Fruit fly (Drosophila melanogaster): Measurements from ENCODE around the gene UQCR-14L.

Gene UQCR-14L

dm6 chr3R:28293748-28294147 lies at the start of gene UQCR-14L:
TSS of gene UQCR-14L (plus strand) at chr3R:28294048.
- TF ChIP-seq Myc (optimal IDR thresholded peaks at IDR 0.05) (no peak), h (optimal IDR thresholded peaks at IDR 0.05) (no peak), Sin3A (optimal IDR thresholded peaks at IDR 0.05) (no peak), insv (optimal IDR thresholded peaks at IDR 0.05) (no peak), ttk (optimal IDR thresholded peaks at IDR 0.05) (no peak), psq (optimal IDR thresholded peaks at IDR 0.05) (no peak)

DNA sequence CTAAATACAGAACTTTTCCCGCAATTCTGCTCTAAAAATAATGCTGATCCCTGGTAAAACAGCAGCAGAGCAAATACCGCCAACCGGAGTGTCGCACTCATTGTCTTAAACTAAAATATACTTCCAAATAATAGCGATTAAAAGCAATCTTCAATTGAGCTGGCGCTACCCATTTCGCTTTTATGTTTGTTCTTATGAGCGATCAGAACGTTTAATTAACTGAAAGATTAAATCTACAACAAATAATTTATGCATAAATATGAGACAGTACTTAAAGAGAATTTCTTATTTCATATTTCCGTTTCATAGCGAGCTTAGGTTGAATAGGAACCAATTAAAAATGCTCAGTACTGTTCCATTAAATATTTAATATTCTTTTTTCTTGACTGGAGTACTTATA lies 30.3 kb upstream of the UQCR-14L start, which contains the start of gene CG43125:
Gene CG43125, minus strand, starts transcription at position 101 of the 400 bp plus-strand sequence.
- TF ChIP-seq ttk (optimal IDR thresholded peaks at IDR 0.05) (no peak), insv (optimal IDR thresholded peaks at IDR 0.05) (no peak), Myc (optimal IDR thresholded peaks at IDR 0.05) (no peak), h (optimal IDR thresholded peaks at IDR 0.05) (no peak), Sin3A (optimal IDR thresholded peaks at IDR 0.05) (no peak), psq (optimal IDR thresholded peaks at IDR 0.05) (no peak)

- TF ChIP-seq insv (optimal IDR thresholded peaks at IDR 0.05) (no peak), ttk (optimal IDR thresholded peaks at IDR 0.05) (no peak), Sin3A (optimal IDR thresholded peaks at IDR 0.05) (no peak), psq (optimal IDR thresholded peaks at IDR 0.05) (no peak), h (optimal IDR thresholded peaks at IDR 0.05) (no peak), Myc (optimal IDR thresholded peaks at IDR 0.05) (no peak)
These were observed 29.2 kb upstream of the UQCR-14L start, which contains the start of gene CG43124 for dm6 chr3R:28264673-28265072. TSS of gene CG43124 (minus strand) at chr3R:28264773.

- no peak for TF ChIP-seq h (optimal IDR thresholded peaks at IDR 0.05)
- TF ChIP-seq ttk (optimal IDR thresholded peaks at IDR 0.05): no peak
- no peak for TF ChIP-seq Sin3A (optimal IDR thresholded peaks at IDR 0.05)
- TF ChIP-seq Myc (optimal IDR thresholded peaks at IDR 0.05): no peak
- TF ChIP-seq psq (optimal IDR thresholded peaks at IDR 0.05): no peak
- no peak for TF ChIP-seq insv (optimal IDR thresholded peaks at IDR 0.05)
These were observed 11.6 kb upstream of the UQCR-14L start, which contains the start of gene CG34436 for dm6 chr3R:28282280-28282679. TSS of gene CG34436 (plus strand) at chr3R:28282580.

- no peak for TF ChIP-seq Sin3A (optimal IDR thresholded peaks at IDR 0.05)
- TF ChIP-seq h (optimal IDR thresholded peaks at IDR 0.05): no peak
- TF ChIP-seq Myc (optimal IDR thresholded peaks at IDR 0.05): no peak
- TF ChIP-seq ttk (optimal IDR thresholded peaks at IDR 0.05): no peak
- TF ChIP-seq psq (optimal IDR thresholded peaks at IDR 0.05): no peak
- no peak for TF ChIP-seq insv (optimal IDR thresholded peaks at IDR 0.05)
These were observed 10.4 kb upstream of the UQCR-14L start, which contains the start of gene CG34437 for dm6 chr3R:28283419-28283818. TSS of gene CG34437 (plus strand) at chr3R:28283719.

DNA sequence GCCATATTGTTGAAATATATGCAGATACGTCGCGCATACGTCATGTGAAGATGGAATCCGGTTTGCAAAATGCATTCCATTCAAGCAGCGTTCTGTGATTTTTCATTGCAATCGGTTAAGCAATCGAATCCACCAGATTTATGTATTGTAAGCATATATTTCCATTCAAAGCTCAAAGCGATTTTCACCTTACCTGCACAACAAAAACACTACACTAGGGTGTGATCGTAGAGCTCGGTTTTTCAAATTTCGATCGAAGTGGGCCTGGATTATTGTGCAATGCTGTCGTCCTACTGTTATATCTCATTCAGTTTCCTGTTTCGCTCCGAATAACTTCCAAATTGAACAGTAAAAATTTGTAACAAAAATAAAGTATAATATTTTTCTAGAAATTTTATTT lies 2.8 kb upstream of the UQCR-14L start, which contains the start of gene Mst98Ca:
Gene Mst98Ca, plus strand, starts transcription at position 301 of the 400 bp plus-strand sequence.
- TF ChIP-seq h (optimal IDR thresholded peaks at IDR 0.05) (no peak), insv (optimal IDR thresholded peaks at IDR 0.05) (no peak), psq (optimal IDR thresholded peaks at IDR 0.05) (no peak), Myc (optimal IDR thresholded peaks at IDR 0.05) (no peak), ttk (optimal IDR thresholded peaks at IDR 0.05) (no peak), Sin3A (optimal IDR thresholded peaks at IDR 0.05) (no peak)

DNA sequence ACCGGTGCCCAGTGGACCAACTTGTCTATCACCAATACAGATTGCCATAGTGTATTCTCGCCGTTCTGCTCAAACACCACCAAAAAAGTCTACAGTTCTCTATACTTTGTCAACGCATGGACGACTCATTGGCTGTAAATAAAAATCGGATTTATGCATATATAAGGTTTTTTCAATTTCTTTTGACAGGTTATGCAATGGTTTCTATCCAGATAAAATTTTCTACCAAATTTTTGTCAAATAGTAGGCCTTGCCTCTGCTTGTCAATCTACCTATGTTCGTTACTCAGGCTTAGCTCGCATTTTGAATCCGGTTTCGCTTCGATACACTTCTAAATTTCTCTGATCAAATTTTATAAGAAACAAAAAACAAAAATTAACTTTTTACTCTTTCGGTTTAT lies 1.4 kb upstream of the UQCR-14L start, which contains the start of gene Mst98Cb:
Gene Mst98Cb, plus strand, starts transcription at position 301 of the 400 bp plus-strand sequence.
- TF ChIP-seq insv (optimal IDR thresholded peaks at IDR 0.05): no peak
- TF ChIP-seq Sin3A (optimal IDR thresholded peaks at IDR 0.05): no peak
- TF ChIP-seq Myc (optimal IDR thresholded peaks at IDR 0.05): no peak
- TF ChIP-seq ttk (optimal IDR thresholded peaks at IDR 0.05): no peak
- no peak for TF ChIP-seq psq (optimal IDR thresholded peaks at IDR 0.05)
- no peak for TF ChIP-seq h (optimal IDR thresholded peaks at IDR 0.05)

- TF ChIP-seq psq (optimal IDR thresholded peaks at IDR 0.05) (no peak), Sin3A (optimal IDR thresholded peaks at IDR 0.05) (no peak)
These were observed 3.7 kb downstream of the UQCR-14L start for dm6 chr3R:28297513-28297912.

DNA sequence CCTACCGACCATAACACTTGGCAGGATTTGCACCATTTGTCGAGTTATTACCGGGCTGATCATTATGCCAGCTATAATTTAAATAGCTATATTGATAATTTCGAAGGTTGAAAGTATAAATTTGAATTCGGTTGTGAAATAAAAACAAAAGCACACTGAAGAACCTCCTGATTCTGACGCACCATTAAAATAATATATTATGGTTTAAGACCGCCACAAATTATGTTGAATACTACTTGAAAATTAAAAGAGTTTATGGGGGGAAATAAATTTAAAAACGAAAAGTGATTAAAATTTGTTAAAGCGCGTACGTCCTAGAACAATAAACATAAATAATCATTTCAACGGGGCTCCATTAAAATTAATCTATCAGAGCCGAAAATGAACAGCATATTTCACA lies 10.7 kb downstream of the UQCR-14L start, which contains the start of gene CG12516:
Gene CG12516, minus strand, starts transcription at position 101 of the 400 bp plus-strand sequence.
- TF ChIP-seq insv (optimal IDR thresholded peaks at IDR 0.05) (no peak), Sin3A (optimal IDR thresholded peaks at IDR 0.05) (no peak), ttk (optimal IDR thresholded peaks at IDR 0.05) (no peak), Myc (optimal IDR thresholded peaks at IDR 0.05) (no peak), h (optimal IDR thresholded peaks at IDR 0.05) (no peak), psq (optimal IDR thresholded peaks at IDR 0.05) (no peak)

DNA sequence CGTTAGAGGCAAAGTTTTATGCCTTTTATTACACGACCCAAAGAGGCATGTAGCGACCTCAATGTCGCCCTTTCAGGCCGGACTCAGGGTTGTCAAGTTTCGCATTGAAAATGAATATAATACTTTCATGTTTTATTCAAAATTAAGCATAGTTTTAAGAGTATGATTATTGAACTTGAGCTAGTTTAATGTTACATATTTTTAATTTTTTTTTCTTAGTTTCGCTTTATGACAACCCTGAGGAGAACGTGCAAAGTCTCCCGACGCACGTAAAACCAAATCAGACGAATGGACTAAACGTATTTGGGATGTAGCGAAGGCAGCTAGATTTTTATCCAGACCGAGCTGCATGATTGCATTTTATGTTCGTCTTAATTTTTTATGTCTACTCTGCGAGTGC lies 12.1 kb downstream of the UQCR-14L start:
- TF ChIP-seq insv (optimal IDR thresholded peaks at IDR 0.05): no peak
- no peak for TF ChIP-seq ttk (optimal IDR thresholded peaks at IDR 0.05)
- TF ChIP-seq h (optimal IDR thresholded peaks at IDR 0.05): no peak
- no peak for TF ChIP-seq Myc (optimal IDR thresholded peaks at IDR 0.05)
- TF ChIP-seq psq (optimal IDR thresholded peaks at IDR 0.05): no peak
- TF ChIP-seq Sin3A (optimal IDR thresholded peaks at IDR 0.05): no peak

DNA sequence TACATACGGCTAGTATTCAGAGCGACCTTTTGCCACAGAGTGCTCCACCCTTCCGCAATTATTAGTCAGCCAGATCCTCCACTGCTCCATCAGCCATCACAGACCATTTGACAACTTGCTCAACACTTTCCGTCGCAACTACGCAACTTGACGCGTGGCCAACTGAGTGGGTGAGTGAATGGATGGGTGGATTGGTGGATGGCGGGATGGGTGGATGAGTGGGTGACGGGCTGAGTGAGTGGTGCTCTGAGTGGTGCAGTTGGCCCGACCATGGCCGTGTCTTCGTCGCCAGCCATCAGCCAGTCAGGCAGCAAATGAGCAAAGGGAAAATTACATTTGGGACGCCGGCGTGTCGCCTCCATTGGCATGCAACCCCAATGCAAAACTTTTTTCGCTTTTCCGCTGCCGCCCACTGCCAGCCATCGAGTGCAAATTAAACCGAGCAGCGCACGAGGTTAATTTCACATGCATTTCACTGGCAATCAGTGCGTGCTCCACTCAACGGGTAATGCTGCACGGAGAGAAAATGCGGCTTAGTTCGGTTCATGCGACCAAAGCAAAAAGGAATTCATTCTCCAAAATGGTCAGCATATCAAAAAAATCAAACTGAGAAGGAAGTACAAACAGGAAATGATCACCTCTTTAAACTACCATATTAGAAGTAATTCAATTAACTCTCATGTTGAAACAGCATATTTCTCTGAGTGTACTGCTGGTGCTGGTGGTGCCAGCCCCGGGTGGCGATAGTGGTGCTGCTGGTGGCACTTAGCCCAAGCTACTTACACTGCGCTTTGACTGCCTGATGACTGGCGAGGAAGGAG lies 14.3 kb downstream of the UQCR-14L start:
- TF ChIP-seq ttk (optimal IDR thresholded peaks at IDR 0.05): no peak

DNA sequence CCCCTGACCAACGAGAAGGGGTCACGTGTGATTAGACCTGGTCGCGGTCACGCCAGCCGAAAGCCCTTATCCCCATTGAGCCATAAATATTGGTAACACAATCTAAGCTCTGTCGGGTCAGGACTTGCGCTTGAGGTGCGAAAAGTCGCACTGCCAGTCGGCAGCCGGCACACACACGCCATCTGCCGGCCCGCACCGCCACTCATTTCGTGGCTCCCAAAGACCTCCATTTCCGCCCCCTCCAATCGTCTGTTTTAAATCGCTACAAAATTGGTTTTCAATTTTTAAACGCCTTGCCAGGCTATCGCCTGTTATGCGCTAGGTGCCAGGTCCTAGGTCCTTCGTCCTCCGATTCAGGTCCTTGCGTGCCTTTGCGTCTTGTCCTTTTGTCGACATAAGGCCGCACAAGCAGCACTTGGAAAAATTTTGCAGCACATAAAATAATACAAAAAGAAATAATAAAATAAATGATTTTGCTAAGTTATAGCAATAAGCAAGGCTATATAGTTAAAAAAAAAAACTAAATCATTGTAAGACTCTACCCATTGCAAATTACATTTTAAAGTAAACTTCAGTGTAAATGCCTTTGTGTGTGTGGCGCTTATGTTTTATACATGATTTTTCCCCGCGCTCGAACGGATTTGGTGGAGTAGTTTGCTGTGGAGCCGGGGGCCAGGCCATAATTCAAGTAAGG lies 23.4 kb downstream of the UQCR-14L start:
- TF ChIP-seq Myc (optimal IDR thresholded peaks at IDR 0.05) (no peak), h (optimal IDR thresholded peaks at IDR 0.05) (no peak), psq (optimal IDR thresholded peaks at IDR 0.05) (no peak), insv (optimal IDR thresholded peaks at IDR 0.05) (no peak), ttk (optimal IDR thresholded peaks at IDR 0.05) (no peak), Sin3A (optimal IDR thresholded peaks at IDR 0.05) (no peak)

All from Kc167 (cell line).